Worm (Caenorhabditis elegans): Measurements from ENCODE around the gene kel-1.

Gene kel-1

DNA sequence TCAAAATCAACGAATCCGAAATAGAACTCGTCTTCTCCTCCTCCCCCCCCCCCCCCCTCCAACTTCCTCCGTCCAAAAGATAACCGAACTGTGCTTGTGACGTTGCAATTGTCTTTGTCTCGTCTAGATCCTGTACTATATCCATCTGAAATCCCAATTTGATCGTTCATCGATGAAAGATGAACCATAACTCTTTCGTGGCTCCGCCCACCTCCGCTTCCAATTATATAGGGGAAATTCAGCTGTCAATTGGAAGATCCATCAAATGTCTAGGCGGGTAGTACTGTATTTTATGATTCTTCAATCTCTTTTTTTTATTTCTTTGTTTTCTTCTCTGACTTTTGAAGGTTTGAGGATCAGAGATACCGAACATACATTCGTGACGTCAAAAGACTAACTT, 43.4 kb upstream of the kel-1 start (continued):
- no peak for TF ChIP-seq set-16 (GFP tag; IDR thresholded peaks at IDR 0.05)

DNA sequence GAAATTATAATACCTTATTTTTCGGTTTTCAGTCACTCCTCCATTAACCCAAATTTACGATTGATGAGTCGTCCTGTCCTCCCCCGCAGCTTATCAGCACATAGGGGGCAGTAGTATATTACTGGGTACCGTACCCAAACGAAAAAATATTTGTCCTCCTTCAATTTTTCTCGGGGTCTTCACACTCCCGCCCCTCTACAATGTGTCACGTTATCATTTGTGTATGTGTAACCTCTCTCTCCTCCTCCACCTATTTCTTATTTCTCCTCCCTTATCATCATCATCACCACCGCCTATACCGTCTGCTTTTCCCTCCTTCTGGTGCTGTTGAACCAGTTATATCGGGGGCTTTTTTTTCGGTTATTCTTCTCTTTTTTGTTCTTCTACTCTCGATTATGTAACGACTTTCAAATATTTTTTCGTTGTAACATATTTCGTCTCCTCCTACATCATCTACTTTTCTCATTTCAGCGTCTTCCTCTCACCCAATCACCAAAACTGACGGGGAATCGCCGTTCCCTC, 42.4 kb upstream of the kel-1 start, which contains the start of gene ghi-1:
Gene ghi-1 (plus strand): TSS at position 472 of the 522 bp plus-strand sequence.
- peak in 1 of 2 experiments; percentile 6 for TF ChIP-seq mdl-1 (tag; optimal IDR thresholded peaks at IDR 0.05)
- TF ChIP-seq php-3 (GFP tag; IDR thresholded peaks at IDR 0.05), result 0 out of 2 replicates have a peak, but pooled peaks have one; percentile 17
- peak; percentile 40 for TF ChIP-seq pqm-1 (tag; optimal IDR thresholded peaks at IDR 0.05)
- TF ChIP-seq dmd-8 (GFP tag; IDR thresholded peaks at IDR 0.05), result no peak
- no peak for TF ChIP-seq daf-16 (GFP tag; optimal IDR thresholded peaks at IDR 0.05)
- TF ChIP-seq daf-16 (tag; optimal IDR thresholded peaks at IDR 0.05), result peak; percentile 18
- no peak for TF ChIP-seq madf-5 (GFP tag; IDR thresholded peaks at IDR 0.05)
- TF ChIP-seq dmd-6 (GFP tag; IDR thresholded peaks at IDR 0.05), result peak; percentile 17; the same call in 1 of the 2 replicates
- TF ChIP-seq lin-29 (GFP tag; IDR thresholded peaks at IDR 0.05), result no peak
- no peak for TF ChIP-seq tra-1 (GFP tag; IDR thresholded peaks at IDR 0.05)
- no peak for TF ChIP-seq ctbp-1 (GFP tag; IDR thresholded peaks at IDR 0.05)
- TF ChIP-seq ceh-44 (GFP tag; IDR thresholded peaks at IDR 0.05), result no peak
- TF ChIP-seq nhr-28 (tag; optimal IDR thresholded peaks at IDR 0.05), result peak; percentile 45
- no peak for TF ChIP-seq pha-4 (GFP tag; IDR thresholded peaks at IDR 0.05)
- no peak for TF ChIP-seq pha-4 (tag; optimal IDR thresholded peaks at IDR 0.05)
- TF ChIP-seq mes-2 (tag; optimal IDR thresholded peaks at IDR 0.05; ENCODE audit: poor library complexity, severe bottlenecking), result peak; percentile 14
- no peak for TF ChIP-seq sdz-12 (GFP tag; optimal IDR thresholded peaks at IDR 0.05)
- TF ChIP-seq Y5F2A.4 (GFP tag; optimal IDR thresholded peaks at IDR 0.05), result no peak
- peak; percentile 22 for TF ChIP-seq aha-1 (tag)
- TF ChIP-seq hlh-30 (tag; optimal IDR thresholded peaks at IDR 0.05; ENCODE audit: insufficient read depth), result peak; percentile 43
- peak; percentile 6 for TF ChIP-seq dve-1 (tag; optimal IDR thresholded peaks at IDR 0.05; ENCODE audit: insufficient read depth)
- TF ChIP-seq mxl-3 (GFP tag; optimal IDR thresholded peaks at IDR 0.05), result peak; percentile 11
- peak; percentile 34 for TF ChIP-seq hlh-11 (tag; optimal IDR thresholded peaks at IDR 0.05)

DNA sequence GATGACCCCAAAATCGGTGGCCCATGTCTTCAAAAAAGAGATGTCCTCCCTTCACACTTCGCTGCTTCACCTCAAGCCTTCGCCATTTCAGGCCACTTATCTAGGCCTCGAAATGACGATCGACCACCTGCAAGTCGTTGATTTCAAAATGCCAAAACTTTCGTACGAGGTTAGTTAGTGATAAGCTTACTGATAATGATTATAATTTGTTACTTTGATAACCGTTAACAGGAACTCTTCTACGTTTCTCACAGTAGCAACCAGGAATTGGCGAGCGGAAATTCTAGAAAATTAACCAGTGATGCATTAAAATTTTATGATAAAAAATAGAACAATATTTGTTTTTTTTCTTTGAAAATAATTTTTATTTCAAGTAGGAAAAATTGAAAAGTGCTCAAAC, 41.9 kb upstream of the kel-1 start:
- no peak for TF ChIP-seq lin-29 (GFP tag; IDR thresholded peaks at IDR 0.05)
- TF ChIP-seq nhr-111 (GFP tag; optimal IDR thresholded peaks at IDR 0.05), result no peak
- TF ChIP-seq nhr-28 (tag; optimal IDR thresholded peaks at IDR 0.05), result peak; percentile 13
- no peak for TF ChIP-seq zip-2 (tag; optimal IDR thresholded peaks at IDR 0.05)
- TF ChIP-seq ztf-7 (tag; optimal IDR thresholded peaks at IDR 0.05), result no peak
- no peak for TF ChIP-seq daf-16 (GFP tag; optimal IDR thresholded peaks at IDR 0.05)
- TF ChIP-seq daf-16 (tag; optimal IDR thresholded peaks at IDR 0.05), result peak; percentile 10
- TF ChIP-seq nhr-25 (tag; optimal IDR thresholded peaks at IDR 0.05; ENCODE audit: borderline replicate concordance, insufficient read depth), result no peak
- TF ChIP-seq pqm-1 (tag; optimal IDR thresholded peaks at IDR 0.05), result peak; percentile 56
- no peak for TF ChIP-seq ZK546.5 (tag; optimal IDR thresholded peaks at IDR 0.05)
- TF ChIP-seq ceh-62 (tag; optimal IDR thresholded peaks at IDR 0.05), result no peak
- no peak for TF ChIP-seq D1046.2 (GFP tag; IDR thresholded peaks at IDR 0.05)
- 0 out of 2 replicates have a peak, but pooled peaks have one; percentile 33 for TF ChIP-seq dmd-6 (GFP tag; IDR thresholded peaks at IDR 0.05)
- TF ChIP-seq dve-1 (tag; optimal IDR thresholded peaks at IDR 0.05; ENCODE audit: insufficient read depth), result peak; percentile 7
- TF ChIP-seq ceh-44 (GFP tag; IDR thresholded peaks at IDR 0.05), result no peak
- TF ChIP-seq aha-1 (tag), result peak; percentile 38
- TF ChIP-seq hlh-11 (tag; optimal IDR thresholded peaks at IDR 0.05), result peak; percentile 16
- TF ChIP-seq egl-27 (tag; optimal IDR thresholded peaks at IDR 0.05), result no peak
- TF ChIP-seq nhr-77 (tag; optimal IDR thresholded peaks at IDR 0.05), result no peak
- no peak for TF ChIP-seq aly-2 (tag; optimal IDR thresholded peaks at IDR 0.05)

DNA sequence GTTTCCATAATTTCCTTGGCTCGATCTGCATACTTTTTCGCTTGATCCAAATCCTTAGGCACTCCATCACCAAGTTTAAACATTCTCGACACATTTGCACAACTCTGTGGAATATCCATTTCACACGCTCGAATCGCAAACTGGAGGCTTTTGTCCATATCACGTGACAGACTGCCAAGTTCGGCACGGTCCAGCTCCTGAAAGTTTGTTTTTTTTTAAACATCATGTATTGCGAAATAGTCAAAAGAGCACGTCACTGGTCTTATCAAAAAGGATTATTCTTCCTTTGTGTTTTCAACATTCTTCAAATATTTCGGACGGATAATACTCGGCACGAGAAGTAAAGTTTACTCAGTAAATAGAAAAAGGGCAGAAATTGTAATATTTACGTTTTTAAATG, 39.5 kb upstream of the kel-1 start:
- peak; percentile 41 for TF ChIP-seq hlh-30 (tag; optimal IDR thresholded peaks at IDR 0.05; ENCODE audit: insufficient read depth)
- TF ChIP-seq egl-43 (GFP tag; IDR thresholded peaks at IDR 0.05), result no peak
- TF ChIP-seq dve-1 (tag; optimal IDR thresholded peaks at IDR 0.05; ENCODE audit: insufficient read depth), result peak; percentile 40
- no peak for TF ChIP-seq ama-1 (optimal IDR thresholded peaks at IDR 0.05)
- TF ChIP-seq aha-1 (tag), result peak; percentile 81
- TF ChIP-seq lsy-2 (tag; optimal IDR thresholded peaks at IDR 0.05), result peak in 1 of 2 experiments; percentile 35
